Worm (Caenorhabditis elegans) whole organism, L3 larva: ENCODE results near the gene rpi-1.

Source experiments
- ZK546.5 ChIP-seq: sonication (generic microtip); optimal IDR thresholded peaks from 2 replicates; lab custom pipeline; 2017; ENCODE audit warnings: missing biosample characterization, missing genetic modification characterization
- aly-2 ChIP-seq: fragments of 150-350 bp; optimal IDR thresholded peaks from 2 replicates; lab custom pipeline; 2014; ENCODE audit warnings: missing biosample characterization, missing genetic modification characterization
- ama-1 ChIP-seq: fragments of 150-350 bp; optimal IDR thresholded peaks from 2 replicates; lab custom pipeline; 2018
- ceh-28 ChIP-seq: fragments of 150-350 bp; optimal IDR thresholded peaks from 2 replicates; lab custom pipeline; 2014; ENCODE audit warnings: missing biosample characterization, missing genetic modification reagents, missing genetic modification characterization
- ceh-82 ChIP-seq: fragments of 150-350 bp; optimal IDR thresholded peaks from 2 replicates; lab custom pipeline; 2014; ENCODE audit warnings: missing biosample characterization, missing genetic modification characterization
- ceh-9 ChIP-seq: sonication (generic microtip); optimal IDR thresholded peaks from 2 replicates; lab custom pipeline; 2018; ENCODE audit warnings: missing biosample characterization, missing genetic modification characterization
- egl-27 ChIP-seq: sonication (generic microtip); optimal IDR thresholded peaks from 4 replicates; lab custom pipeline; 2017; ENCODE audit warnings: missing biosample characterization, missing genetic modification reagents, missing genetic modification characterization
- elt-1 ChIP-seq: fragments of 150-350 bp; optimal IDR thresholded peaks from 2 replicates; lab custom pipeline; 2014; ENCODE audit warnings: missing biosample characterization, missing genetic modification characterization
- elt-2 ChIP-seq: sonication (generic microtip); optimal IDR thresholded peaks from 2 replicates; lab custom pipeline; 2016; ENCODE audit warnings: missing genetic modification reagents, mild to moderate bottlenecking, missing genetic modification characterization, missing compliant biosample characterization
- elt-3 ChIP-seq, 3 experiments: fragments of 150-350 bp in 1 of 3; sonication (generic microtip) in 2 of 3; optimal IDR thresholded peaks; 2 replicates in 2 of 3; 4 replicates in 1 of 3; lab custom pipeline; 2014 to 2017; ENCODE audit warnings: missing biosample characterization in 3 of 3, missing genetic modification characterization in 3 of 3
- eor-1 ChIP-seq, 2 experiments: fragments of 150-350 bp; optimal IDR thresholded peaks; 2 replicates each; lab custom pipeline; 2014 to 2018; ENCODE audit warnings: missing biosample characterization in 2 of 2, missing genetic modification characterization in 2 of 2
- fkh-2 ChIP-seq: fragments of 150-350 bp; optimal IDR thresholded peaks from 2 replicates; lab custom pipeline; 2014; ENCODE audit warnings: missing biosample characterization, missing genetic modification reagents, missing genetic modification characterization
- fos-1 ChIP-seq: fragments of 150-350 bp; optimal IDR thresholded peaks from 2 replicates; lab custom pipeline; 2014; ENCODE audit warnings: missing biosample characterization, missing genetic modification characterization
- hmg-11 ChIP-seq: sonication (generic microtip); optimal IDR thresholded peaks from 2 replicates; lab custom pipeline; 2016; ENCODE audit warnings: missing genetic modification characterization, missing compliant biosample characterization
- lin-39 ChIP-seq: fragments of 150-350 bp; optimal IDR thresholded peaks from 2 replicates; lab custom pipeline; 2018; ENCODE audit warnings: missing biosample characterization, missing genetic modification reagents, missing genetic modification characterization
- lsy-12 ChIP-seq: sonication (generic microtip); optimal IDR thresholded peaks from 2 replicates; lab custom pipeline; 2016; ENCODE audit warnings: mild to moderate bottlenecking, missing genetic modification characterization, missing compliant biosample characterization
- mdl-1 ChIP-seq: fragments of 150-350 bp; optimal IDR thresholded peaks from 2 replicates; lab custom pipeline; 2014; ENCODE audit warnings: missing biosample characterization, missing genetic modification characterization
- mml-1 ChIP-seq: fragments of 150-350 bp; sonication (generic microtip); optimal IDR thresholded peaks from 3 replicates; lab custom pipeline; 2014; ENCODE audit warnings: missing biosample characterization, missing genetic modification characterization
- nhr-11 ChIP-seq: fragments of 150-350 bp; optimal IDR thresholded peaks from 2 replicates; lab custom pipeline; 2014; ENCODE audit warnings: missing biosample characterization, missing genetic modification characterization
- nhr-12 ChIP-seq: fragments of 150-350 bp; optimal IDR thresholded peaks from 2 replicates; lab custom pipeline; 2014; ENCODE audit warnings: missing biosample characterization, missing genetic modification characterization
- nhr-23 ChIP-seq: fragments of 150-350 bp; optimal IDR thresholded peaks from 2 replicates; lab custom pipeline; 2014; ENCODE audit warnings: missing biosample characterization, missing genetic modification reagents, missing genetic modification characterization
- nhr-28 ChIP-seq: fragments of 150-350 bp; optimal IDR thresholded peaks from 2 replicates; lab custom pipeline; 2014; ENCODE audit warnings: missing biosample characterization, missing genetic modification characterization
- nhr-43 ChIP-seq: sonication (generic microtip); optimal IDR thresholded peaks from 2 replicates; lab custom pipeline; 2016; ENCODE audit warnings: mild to moderate bottlenecking, missing genetic modification characterization, missing compliant biosample characterization; ENCODE audit not compliant: poor library complexity, severe bottlenecking
- nhr-67 ChIP-seq: fragments of 150-350 bp; optimal IDR thresholded peaks from 2 replicates; lab custom pipeline; 2014; ENCODE audit warnings: missing biosample characterization, missing genetic modification characterization
- nhr-76 ChIP-seq: fragments of 150-350 bp; sonication (generic microtip); optimal IDR thresholded peaks from 5 replicates; lab custom pipeline; 2014; ENCODE audit warnings: missing biosample characterization, missing genetic modification characterization
- pha-4 ChIP-seq: fragments of 150-350 bp; optimal IDR thresholded peaks from 2 replicates; lab custom pipeline; 2014; ENCODE audit warnings: missing biosample characterization, missing genetic modification reagents, missing genetic modification characterization
- pqm-1 ChIP-seq: fragments of 150-350 bp; optimal IDR thresholded peaks from 2 replicates; lab custom pipeline; 2017; ENCODE audit warnings: missing biosample characterization, missing genetic modification characterization, inconsistent platforms
- skn-1 ChIP-seq: fragments of 150-350 bp; optimal IDR thresholded peaks from 2 replicates; lab custom pipeline; 2014; ENCODE audit warnings: missing biosample characterization, missing genetic modification characterization
- snpc-4 ChIP-seq: fragments of 150-350 bp; optimal IDR thresholded peaks from 2 replicates; lab custom pipeline; 2014; ENCODE audit warnings: missing biosample characterization, missing genetic modification characterization
- tbx-2 ChIP-seq: sonication (generic microtip); optimal IDR thresholded peaks from 2 replicates; lab custom pipeline; 2016; ENCODE audit warnings: mild to moderate bottlenecking, missing genetic modification characterization, missing compliant biosample characterization
- unc-62 ChIP-seq: fragments of 150-350 bp; sonication (generic microtip); optimal IDR thresholded peaks from 4 replicates; lab custom pipeline; 2014; ENCODE audit warnings: missing biosample characterization, missing genetic modification reagents, missing genetic modification characterization
- zag-1 ChIP-seq: fragments of 150-350 bp; optimal IDR thresholded peaks from 2 replicates; lab custom pipeline; 2014; ENCODE audit warnings: missing biosample characterization, missing genetic modification characterization
- ztf-4 ChIP-seq: fragments of 150-350 bp; optimal IDR thresholded peaks from 2 replicates; lab custom pipeline; 2014; ENCODE audit warnings: missing biosample characterization, missing genetic modification characterization

The rpi-1 gene

DNA sequence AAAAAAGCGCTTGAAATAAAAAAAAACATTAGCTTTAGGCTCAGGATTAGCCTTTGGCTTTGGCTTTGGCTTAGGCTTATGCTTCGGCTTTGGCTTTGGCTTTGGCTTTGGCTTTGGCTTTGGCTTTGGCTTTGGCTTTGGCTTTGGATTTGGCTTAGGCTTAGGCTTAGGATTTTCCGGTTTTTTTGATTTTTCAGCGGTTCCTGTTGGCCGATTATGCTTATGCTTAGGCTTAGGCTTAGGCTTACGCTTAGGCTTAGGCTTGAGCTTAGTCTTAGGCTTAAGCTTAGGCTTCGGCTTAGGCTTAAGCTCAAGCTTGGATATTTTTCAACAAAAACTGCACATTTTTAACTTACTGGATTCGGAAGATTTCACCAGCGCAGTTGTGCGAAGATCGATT, 11.9 kb upstream of the rpi-1 start:
- no peak for TF ChIP-seq eor-1 (tag; optimal IDR thresholded peaks at IDR 0.05; lab: Kevin White, UChicago)
- TF ChIP-seq skn-1 (tag; lab: Kevin White, UChicago), result no peak
- TF ChIP-seq nhr-12 (tag; lab: Kevin White, UChicago), result no peak
- no peak for TF ChIP-seq fkh-2 (tag; lab: Kevin White, UChicago)
- no peak for TF ChIP-seq aly-2 (tag; lab: Kevin White, UChicago)
- no peak for TF ChIP-seq unc-62 (GFP tag; lab: Kevin White, UChicago)
- TF ChIP-seq nhr-76 (tag; lab: Kevin White, UChicago), result no peak
- no peak for TF ChIP-seq fos-1 (tag; lab: Kevin White, UChicago)
- no peak for TF ChIP-seq hmg-11 (tag; lab: Kevin White, UChicago)
- no peak for TF ChIP-seq lsy-12 (tag; lab: Kevin White, UChicago)
- TF ChIP-seq elt-3 (tag; optimal IDR thresholded peaks at IDR 0.05; lab: Kevin White, UChicago), result no peak
- TF ChIP-seq nhr-28 (tag; lab: Kevin White, UChicago), result no peak
- no peak for TF ChIP-seq nhr-43 (tag; lab: Kevin White, UChicago)
- no peak for TF ChIP-seq ceh-9 (tag; lab: Kevin White, UChicago)
- TF ChIP-seq egl-27 (tag; lab: Kevin White, UChicago), result no peak
- TF ChIP-seq elt-1 (tag; lab: Kevin White, UChicago), result no peak
- TF ChIP-seq lin-39 (tag; lab: Kevin White, UChicago), result no peak

DNA sequence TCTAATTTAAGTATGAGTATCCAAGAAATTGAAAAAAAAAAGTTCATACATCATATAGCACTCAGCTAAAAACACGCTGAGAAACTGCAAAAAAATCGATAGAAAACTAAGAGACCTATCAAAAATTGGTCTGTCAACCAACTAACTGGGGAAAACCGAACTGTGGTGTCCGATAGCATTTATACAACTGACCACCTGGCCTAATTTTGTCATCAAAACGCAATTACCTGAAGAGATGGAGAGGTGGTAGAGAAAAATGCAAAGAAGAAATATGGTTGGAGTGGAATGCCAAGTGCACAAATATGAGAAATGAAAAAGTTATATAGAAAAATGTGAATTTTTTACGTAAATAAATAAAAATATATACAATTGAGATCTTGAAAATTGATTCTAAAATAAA, 11.3 kb upstream of the rpi-1 start, which contains the start of gene Y39G8B.1:
Y39G8B.1 (minus strand) TSS at position 299 of the 400 bp plus-strand sequence.
- TF ChIP-seq nhr-76 (tag; lab: Kevin White, UChicago) (no peak), nhr-23 (tag; lab: Kevin White, UChicago) (peak; percentile 43), skn-1 (tag; lab: Kevin White, UChicago) (peak; percentile 3), zag-1 (no peak), eor-1 (tag; optimal IDR thresholded peaks at IDR 0.05; lab: Kevin White, UChicago) (no peak), nhr-12 (tag; lab: Kevin White, UChicago) (no peak), aly-2 (tag; lab: Kevin White, UChicago) (no peak), elt-2 (tag; lab: Kevin White, UChicago) (peak; percentile 52), pha-4 (peak; percentile 5), lin-39 (tag; lab: Kevin White, UChicago) (no peak), ceh-28 (tag; lab: Kevin White, UChicago) (peak; percentile 7), mdl-1 (tag; lab: Kevin White, UChicago) (no peak), elt-1 (tag; lab: Kevin White, UChicago) (no peak), pqm-1 (tag; lab: Kevin White, UChicago) (peak; percentile 24)

DNA sequence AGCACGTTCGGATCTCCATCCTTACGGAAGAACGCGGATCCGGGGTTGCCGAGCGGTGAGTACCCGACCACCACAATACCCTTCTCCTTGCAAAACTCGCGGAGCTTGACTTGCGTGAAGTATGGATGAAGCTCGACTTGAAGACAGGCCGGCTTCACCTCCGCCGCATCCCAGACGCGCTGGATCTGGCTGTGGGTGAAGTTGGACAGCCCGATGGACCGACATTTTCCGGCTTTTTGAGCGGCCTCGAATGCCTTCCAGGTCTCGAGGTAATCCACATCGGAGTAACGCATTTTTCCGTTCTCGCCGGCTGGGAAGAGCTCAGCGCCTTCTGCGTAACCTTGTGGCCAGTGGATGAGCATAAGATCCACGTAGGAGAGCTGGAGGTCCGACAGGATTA, 10.0 kb upstream of the rpi-1 start:
- TF ChIP-seq mml-1 (tag; lab: Kevin White, UChicago), result no peak
- TF ChIP-seq fos-1 (tag; lab: Kevin White, UChicago), result no peak
- TF ChIP-seq tbx-2 (tag; lab: Kevin White, UChicago), result no peak
- TF ChIP-seq, all 47 proteins: peak for 0

DNA sequence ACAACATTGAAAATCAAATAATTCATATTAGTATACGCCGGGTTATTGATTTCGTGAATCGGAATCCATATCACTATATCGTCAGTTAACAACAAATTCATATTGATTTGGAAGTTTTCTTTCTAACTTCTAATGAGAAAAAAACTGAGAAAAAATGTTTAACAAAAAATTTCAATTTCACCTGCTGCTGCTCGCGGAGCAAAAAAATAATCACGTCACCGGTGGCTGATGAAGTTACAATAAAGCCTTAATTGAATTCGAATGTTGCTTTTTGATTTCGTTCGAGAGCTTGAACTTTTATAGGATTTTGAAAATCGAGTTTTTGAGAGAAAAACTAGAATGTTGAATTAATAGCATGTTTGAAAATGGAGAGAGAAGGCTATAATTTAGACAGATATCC, 6.8 kb upstream of the rpi-1 start, which contains the start of gene sre-43:
sre-43 (minus strand) TSS at position 101 of the 400 bp plus-strand sequence.
- no peak for TF ChIP-seq aly-2 (tag; lab: Kevin White, UChicago)
- TF ChIP-seq ama-1 (lab: Kevin White, UChicago), result no peak
- TF ChIP-seq ceh-28 (tag; lab: Kevin White, UChicago), result no peak
- no peak for TF ChIP-seq nhr-11 (tag; lab: Kevin White, UChicago)
- no peak for TF ChIP-seq nhr-67 (tag; lab: Kevin White, UChicago)
- no peak for TF ChIP-seq ztf-4
- no peak for TF ChIP-seq nhr-28 (tag; lab: Kevin White, UChicago)
- TF ChIP-seq ceh-82 (tag; lab: Kevin White, UChicago), result no peak
- TF ChIP-seq ZK546.5 (tag; lab: Kevin White, UChicago), result no peak
- no peak for TF ChIP-seq skn-1 (tag; lab: Kevin White, UChicago)
- no peak for TF ChIP-seq mdl-1 (tag; lab: Kevin White, UChicago)
- TF ChIP-seq ceh-9 (tag; lab: Kevin White, UChicago), result no peak
- TF ChIP-seq snpc-4, result no peak

DNA sequence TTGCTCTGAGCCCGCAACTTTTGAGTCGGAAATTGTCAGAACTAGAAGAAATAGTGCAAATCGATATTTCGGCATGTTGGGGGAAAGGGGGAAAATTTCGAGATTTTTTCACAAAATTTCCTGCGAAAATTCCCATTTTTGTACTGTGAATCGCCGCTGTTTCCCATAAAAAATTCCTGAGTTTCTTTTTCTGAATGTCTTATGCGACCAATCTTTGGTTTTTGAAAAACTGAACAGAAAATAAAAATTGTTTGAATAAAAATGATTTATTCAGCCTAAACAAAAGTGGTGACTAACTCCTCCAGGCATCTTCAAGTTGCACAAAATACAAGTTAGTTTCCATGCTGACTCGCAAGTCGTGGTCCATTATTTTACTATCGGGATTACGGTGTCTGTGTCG, 4.0 kb upstream of the rpi-1 start, which contains the start of gene W07G1.7:
W07G1.7 (minus strand) TSS at position 101 of the 400 bp plus-strand sequence.
- no peak for TF ChIP-seq snpc-4
- TF ChIP-seq eor-1 (tag; optimal IDR thresholded peaks at IDR 0.05; lab: Kevin White, UChicago), result no peak
- TF ChIP-seq, all 47 proteins: peak for 0
